Worm (Caenorhabditis elegans): ENCODE data around the gene sek-5.
A peak's percentile ranks its signal among the peaks of the same experiment; 100 is the strongest.

- TF ChIP-seq snpc-4 (tag; optimal IDR thresholded peaks at IDR 0.05): no peak
- TF ChIP-seq ceh-9 (tag; optimal IDR thresholded peaks at IDR 0.05): no peak
- no peak for TF ChIP-seq unc-39 (tag; optimal IDR thresholded peaks at IDR 0.05)
- no peak for TF ChIP-seq fos-1 (tag; optimal IDR thresholded peaks at IDR 0.05)
- TF ChIP-seq pha-4 (tag; optimal IDR thresholded peaks at IDR 0.05): no peak
- TF ChIP-seq daf-12 (tag; optimal IDR thresholded peaks at IDR 0.05): no peak
- peak; percentile 50 for TF ChIP-seq hmg-11 (tag; optimal IDR thresholded peaks at IDR 0.05)
- TF ChIP-seq aly-2 (tag; optimal IDR thresholded peaks at IDR 0.05): no peak
Observed at ce11 chrX:5354022-5354876, 23.2 kb upstream of the sek-5 start, which contains the start of gene pfn-2.
